Fruit fly (Drosophila melanogaster) whole organism: ENCODE data around the gene RpS5a.

Experiments used
- Dll ChIP-seq: fragments of >200 bp; optimal IDR thresholded peaks from 2 replicates; lab custom pipeline; 2017
- psq ChIP-seq: fragments of >200 bp; optimal IDR thresholded peaks from 2 replicates; lab custom pipeline; 2017

- TF ChIP-seq Dll = no peak
- TF ChIP-seq psq (lab: Kevin White, UChicago) = no peak
These were observed 41.8 kb downstream of the RpS5a start for dm6 chrX:17106153-17106700.
